Fruit fly (Drosophila melanogaster) whole organism, adult: Measurements from ENCODE around the gene CG32829.

Source experiments
- CG11617 ChIP-seq: fragments of 200-800 bp; sonication (Bioruptor generic); optimal IDR thresholded peaks from 2 replicates; lab custom pipeline; 2017; ENCODE audit warnings: mild to moderate bottlenecking, missing biosample characterization, missing genetic modification reagents, missing genetic modification characterization
- CG12768 ChIP-seq: fragments of 200-800 bp; sonication (Bioruptor generic); optimal IDR thresholded peaks from 2 replicates; lab custom pipeline; 2017; ENCODE audit warnings: missing biosample characterization, missing genetic modification characterization, mild to moderate bottlenecking, moderate library complexity, missing genetic modification reagents
- CG1620 ChIP-seq: fragments of 200-800 bp; sonication (Bioruptor generic); optimal IDR thresholded peaks from 2 replicates; lab custom pipeline; 2016; ENCODE audit warnings: missing biosample characterization, missing genetic modification characterization
- CG5204 ChIP-seq: fragments of 200-800 bp; sonication (Bioruptor generic); optimal IDR thresholded peaks from 2 replicates; lab custom pipeline; 2016; ENCODE audit warnings: missing biosample characterization, missing genetic modification characterization
- CG7045 ChIP-seq: fragments of 200-800 bp; sonication (Bioruptor generic); optimal IDR thresholded peaks from 2 replicates; lab custom pipeline; 2017; ENCODE audit warnings: missing biosample characterization, mild to moderate bottlenecking, missing genetic modification characterization
- Crg-1 ChIP-seq: fragments of 200-800 bp; sonication (Bioruptor generic); optimal IDR thresholded peaks from 2 replicates; lab custom pipeline; 2016; ENCODE audit warnings: missing biosample characterization, missing genetic modification characterization
- Hr96 ChIP-seq: fragments of 200-800 bp; sonication (Bioruptor generic); optimal IDR thresholded peaks from 2 replicates; lab custom pipeline; 2016; ENCODE audit warnings: missing biosample characterization, missing genetic modification characterization
- kay ChIP-seq: fragments of 200-800 bp; sonication (Bioruptor generic); peaks from one replicate; lab custom pipeline; 2016; ENCODE audit warnings: missing biosample characterization, missing genetic modification characterization, borderline replicate concordance
- ovo ChIP-seq: fragments of 200-800 bp; sonication (Bioruptor generic); optimal IDR thresholded peaks from 2 replicates; lab custom pipeline; 2016; ENCODE audit warnings: missing biosample characterization, missing genetic modification characterization
- pad ChIP-seq: fragments of 200-800 bp; sonication (Bioruptor generic); optimal IDR thresholded peaks from 3 replicates; lab custom pipeline; 2017; ENCODE audit warnings: missing biosample characterization, missing genetic modification characterization, mild to moderate bottlenecking, moderate library complexity, missing genetic modification reagents
- tj ChIP-seq: fragments of 200-800 bp; sonication (Bioruptor generic); optimal IDR thresholded peaks from 3 replicates; lab custom pipeline; 2017; ENCODE audit warnings: missing biosample characterization, mild to moderate bottlenecking, missing genetic modification characterization, moderate library complexity

dm6 chr2L:6931821-6932220 lies 15.6 kb upstream of the CG32829 start, which contains the start of gene CG43232:
- no peak for TF ChIP-seq ovo (GFP tag; lab: Kevin White, UChicago)
- TF ChIP-seq Hr96 (GFP tag; lab: Kevin White, UChicago): no peak
- TF ChIP-seq CG7045 (GFP tag; lab: Kevin White, UChicago): no peak
- peak; percentile 78 for TF ChIP-seq kay (GFP tag; lab: Kevin White, UChicago)
- no peak for TF ChIP-seq pad (GFP tag; lab: Kevin White, UChicago)
- no peak for TF ChIP-seq CG11617 (GFP tag; lab: Kevin White, UChicago)
- TF ChIP-seq CG5204 (GFP tag; lab: Kevin White, UChicago): no peak
- no peak for TF ChIP-seq CG1620 (GFP tag; lab: Kevin White, UChicago)
- TF ChIP-seq Crg-1: no peak
- no peak for TF ChIP-seq tj
- no peak for TF ChIP-seq CG12768 (GFP tag; lab: Kevin White, UChicago)
